Worm (Caenorhabditis elegans): ENCODE data around the gene mccc-2.

mccc-2 gene

ce11 chrIII:9037658-9038057, 51.5 kb downstream of the mccc-2 start, which contains the start of gene R107.9:
Gene R107.9, plus strand, starts transcription at chrIII:9037958.
- no peak for TF ChIP-seq dmd-8 (GFP tag; IDR thresholded peaks at IDR 0.05)
- no peak for TF ChIP-seq daf-8 (GFP tag; IDR thresholded peaks at IDR 0.05)
- TF ChIP-seq lir-3 (tag; optimal IDR thresholded peaks at IDR 0.05) = no peak
- TF ChIP-seq zip-2 (tag; optimal IDR thresholded peaks at IDR 0.05) = no peak
- no peak for TF ChIP-seq ztf-11 (tag; optimal IDR thresholded peaks at IDR 0.05)
- no peak for TF ChIP-seq nhr-42 (GFP tag; IDR thresholded peaks at IDR 0.05)
- no peak for TF ChIP-seq unc-62 (GFP tag; optimal IDR thresholded peaks at IDR 0.05 in 1 of 2)
- no peak for TF ChIP-seq unc-62 (tag; optimal IDR thresholded peaks at IDR 0.05)
- no peak for TF ChIP-seq unc-39 (tag; optimal IDR thresholded peaks at IDR 0.05)
- no peak for TF ChIP-seq saeg-2 (GFP tag; IDR thresholded peaks at IDR 0.05)
- no peak for TF ChIP-seq mdl-1 (tag; optimal IDR thresholded peaks at IDR 0.05)
- no peak for TF ChIP-seq nhr-6 (tag; optimal IDR thresholded peaks at IDR 0.05)
- TF ChIP-seq php-3 (GFP tag; IDR thresholded peaks at IDR 0.05) = no peak
- TF ChIP-seq unc-130 (GFP tag; optimal IDR thresholded peaks at IDR 0.05) = no peak
- no peak for TF ChIP-seq T20F7.1 (GFP tag; optimal IDR thresholded peaks at IDR 0.05)
- TF ChIP-seq snpc-4 (tag; optimal IDR thresholded peaks at IDR 0.05) = no peak
